Worm (Caenorhabditis elegans): ENCODE data around the gene nhr-72.

Gene nhr-72

ce11 chrII:3893911-3894310 lies 43.4 kb upstream of the nhr-72 start (continued):
- TF ChIP-seq xnd-1 (tag; optimal IDR thresholded peaks at IDR 0.05) (no peak), hmg-1.2 (GFP tag; IDR thresholded peaks at IDR 0.05) (no peak)

- TF ChIP-seq lin-35 (GFP tag; optimal IDR thresholded peaks at IDR 0.05) = no peak
- no peak for TF ChIP-seq xnd-1 (tag; optimal IDR thresholded peaks at IDR 0.05)
- TF ChIP-seq tbx-9 (tag; optimal IDR thresholded peaks at IDR 0.05; ENCODE audit: borderline replicate concordance) = no peak
Observed at ce11 chrII:3891124-3891523, 40.6 kb upstream of the nhr-72 start, which contains the start of gene F53C3.8. TSS of gene F53C3.8 (plus strand) at chrII:3891424.

ce11 chrII:3879945-3880344 lies 29.4 kb upstream of the nhr-72 start, which contains the start of gene nhr-166:
TSS of gene nhr-166 (plus strand) at chrII:3880245.
- no peak for TF ChIP-seq ZK185.1 (tag; optimal IDR thresholded peaks at IDR 0.05; ENCODE audit: poor library complexity, severe bottlenecking)
- TF ChIP-seq nhr-80 (tag; optimal IDR thresholded peaks at IDR 0.05) = no peak
- TF ChIP-seq F49E8.2 (tag; optimal IDR thresholded peaks at IDR 0.05; ENCODE audit: insufficient read depth) = no peak
- TF ChIP-seq B0336.3 (GFP tag; IDR thresholded peaks at IDR 0.05) = no peak
- TF ChIP-seq mes-4 (tag; optimal IDR thresholded peaks at IDR 0.05) = no peak
- TF ChIP-seq T07F8.4 (tag; optimal IDR thresholded peaks at IDR 0.05) = no peak
- no peak for TF ChIP-seq ztf-28 (GFP tag; IDR thresholded peaks at IDR 0.05)
- TF ChIP-seq die-1 (tag; optimal IDR thresholded peaks at IDR 0.05) = no peak
- no peak for TF ChIP-seq repo-1 (tag; optimal IDR thresholded peaks at IDR 0.05)
- no peak for TF ChIP-seq rcor-1 (GFP tag; IDR thresholded peaks at IDR 0.05)
- TF ChIP-seq ceh-79 (tag; optimal IDR thresholded peaks at IDR 0.05) = no peak

DNA sequence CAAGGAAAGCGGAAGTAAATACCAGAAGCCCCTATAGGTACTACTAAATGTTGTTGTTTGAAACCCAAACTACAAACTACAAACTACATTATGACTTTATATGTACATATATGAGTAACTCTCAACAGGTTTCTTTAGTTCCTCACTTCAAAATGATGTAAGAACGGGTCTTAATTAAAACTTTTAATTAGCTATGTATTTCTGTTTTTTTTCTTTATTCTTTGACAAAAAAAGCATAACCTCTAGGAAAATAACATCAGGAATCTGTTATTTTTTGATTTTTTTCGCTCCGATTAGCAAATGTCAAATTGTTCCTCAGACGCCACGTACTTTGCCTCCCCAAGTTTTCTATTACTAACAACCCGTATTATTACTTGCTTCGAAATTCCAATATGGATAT lies 27.8 kb upstream of the nhr-72 start, which contains the start of gene srh-250:
TSS of gene srh-250 (plus strand) at position 301 of the 400 bp plus-strand sequence.
- TF ChIP-seq ceh-100 (GFP tag; IDR thresholded peaks at IDR 0.05) = no peak
- TF ChIP-seq egl-44 (GFP tag; IDR thresholded peaks at IDR 0.05) = no peak
- no peak for TF ChIP-seq snpc-4 (GFP tag; optimal IDR thresholded peaks at IDR 0.05)
- TF ChIP-seq snpc-4 (tag; optimal IDR thresholded peaks at IDR 0.05) = no peak
- TF ChIP-seq zfh-2 (GFP tag; conservative IDR thresholded peaks at IDR 0.05) = no peak
- TF ChIP-seq lag-1 (GFP tag; IDR thresholded peaks at IDR 0.05) = no peak
- TF ChIP-seq let-526 (GFP tag; IDR thresholded peaks at IDR 0.05) = no peak
- no peak for TF ChIP-seq aptf-2 (GFP tag; conservative IDR thresholded peaks at IDR 0.05)
- TF ChIP-seq ceh-40 (GFP tag; IDR thresholded peaks at IDR 0.05) = no peak
- TF ChIP-seq cebp-2 (GFP tag; IDR thresholded peaks at IDR 0.05) = no peak
- no peak for TF ChIP-seq F22D6.2 (tag; optimal IDR thresholded peaks at IDR 0.05)
- TF ChIP-seq B0336.3 (GFP tag; IDR thresholded peaks at IDR 0.05) = no peak
- TF ChIP-seq die-1 (tag; optimal IDR thresholded peaks at IDR 0.05) = no peak
- no peak for TF ChIP-seq attf-3 (GFP tag; conservative IDR thresholded peaks at IDR 0.05)
- TF ChIP-seq ama-1 (optimal IDR thresholded peaks at IDR 0.05) = no peak
- no peak for TF ChIP-seq ama-1 (GFP tag; optimal IDR thresholded peaks at IDR 0.05)
- no peak for TF ChIP-seq F39B2.1 (GFP tag; IDR thresholded peaks at IDR 0.05)
- no peak for TF ChIP-seq rcor-1 (GFP tag; IDR thresholded peaks at IDR 0.05)
- no peak for TF ChIP-seq him-1 (tag; optimal IDR thresholded peaks at IDR 0.05)
- TF ChIP-seq aptf-3 (GFP tag; IDR thresholded peaks at IDR 0.05) = no peak
- no peak for TF ChIP-seq B0261.1 (tag; optimal IDR thresholded peaks at IDR 0.05)

- TF ChIP-seq F22D6.2 (tag; optimal IDR thresholded peaks at IDR 0.05) (no peak), F10E7.11 (tag; optimal IDR thresholded peaks at IDR 0.05) (no peak), B0035.1 (tag; optimal IDR thresholded peaks at IDR 0.05) (no peak), egl-44 (GFP tag; IDR thresholded peaks at IDR 0.05) (no peak), nhr-80 (tag; optimal IDR thresholded peaks at IDR 0.05) (no peak), hrde-1 (tag; optimal IDR thresholded peaks at IDR 0.05; ENCODE audit: borderline replicate concordance) (no peak), B0261.1 (tag; optimal IDR thresholded peaks at IDR 0.05) (no peak)
Observed at ce11 chrII:3877874-3878273, 27.3 kb upstream of the nhr-72 start, which contains the start of gene sdz-7. TSS of gene sdz-7 (minus strand) at chrII:3877974.

Measured in whole organism, young adult.